Worm (Caenorhabditis elegans): Measurements from ENCODE around the gene F38B2.3.

The F38B2.3 gene

ce11 chrX:11249392-11249791, 36.8 kb downstream of the F38B2.3 start:
- TF ChIP-seq W03F9.2 (tag; optimal IDR thresholded peaks at IDR 0.05) (no peak), him-1 (tag; optimal IDR thresholded peaks at IDR 0.05) (no peak), dao-5 (tag; optimal IDR thresholded peaks at IDR 0.05) (no peak)

- no peak for TF ChIP-seq W03F9.2 (tag; optimal IDR thresholded peaks at IDR 0.05)
- TF ChIP-seq dao-5 (tag; optimal IDR thresholded peaks at IDR 0.05) = no peak
- TF ChIP-seq him-1 (tag; optimal IDR thresholded peaks at IDR 0.05) = no peak
Measured at ce11 chrX:11248083-11248482, 38.1 kb downstream of the F38B2.3 start.

- TF ChIP-seq W03F9.2 (tag; optimal IDR thresholded peaks at IDR 0.05) (no peak), dao-5 (tag; optimal IDR thresholded peaks at IDR 0.05) (no peak), him-1 (tag; optimal IDR thresholded peaks at IDR 0.05) (no peak)
Measured at ce11 chrX:11245056-11245455, 41.1 kb downstream of the F38B2.3 start.

- TF ChIP-seq him-1 (tag; optimal IDR thresholded peaks at IDR 0.05) (no peak), dao-5 (tag; optimal IDR thresholded peaks at IDR 0.05) (no peak), W03F9.2 (tag; optimal IDR thresholded peaks at IDR 0.05) (no peak)
Measured at ce11 chrX:11243604-11244003, 42.5 kb downstream of the F38B2.3 start.

- TF ChIP-seq him-1 (tag; optimal IDR thresholded peaks at IDR 0.05) (no peak), dao-5 (tag; optimal IDR thresholded peaks at IDR 0.05) (no peak), W03F9.2 (tag; optimal IDR thresholded peaks at IDR 0.05) (no peak)
Measured at ce11 chrX:11241479-11241878, 44.7 kb downstream of the F38B2.3 start.

- TF ChIP-seq dao-5 (tag; optimal IDR thresholded peaks at IDR 0.05) = no peak
- TF ChIP-seq him-1 (tag; optimal IDR thresholded peaks at IDR 0.05) = no peak
- TF ChIP-seq W03F9.2 (tag; optimal IDR thresholded peaks at IDR 0.05) = no peak
Measured at ce11 chrX:11240585-11241115, 45.5 kb downstream of the F38B2.3 start, which contains the start of gene C34F6.10. Gene C34F6.10 (minus strand): TSS chrX:11240635.

Measured in whole organism, L4/young adult.